Fruit fly (Drosophila melanogaster) whole organism, embryonic: ENCODE measurements around the gene Oseg1.

Experiments used
- Blimp-1 ChIP-seq: fragments of 200-800 bp; sonication (Bioruptor generic); optimal IDR thresholded peaks from 3 replicates; lab custom pipeline; 2018; ENCODE audit warnings: missing biosample characterization, missing genetic modification characterization, mild to moderate bottlenecking, moderate library complexity, missing genetic modification reagents
- CG10147 ChIP-seq: fragments of 200-800 bp; sonication (Bioruptor generic); optimal IDR thresholded peaks from 2 replicates; lab custom pipeline; 2019; ENCODE audit warnings: missing biosample characterization, mild to moderate bottlenecking, missing genetic modification characterization, moderate library complexity
- CG10431 ChIP-seq: fragments of 200-800 bp; sonication (Bioruptor generic); optimal IDR thresholded peaks from 3 replicates; lab custom pipeline; 2018; ENCODE audit warnings: missing biosample characterization, mild to moderate bottlenecking, missing genetic modification characterization
- CG10462 ChIP-seq: fragments of 200-800 bp; sonication (Bioruptor generic); optimal IDR thresholded peaks from 2 replicates; lab custom pipeline; 2016; ENCODE audit warnings: missing biosample characterization, missing genetic modification characterization
- CG11247 ChIP-seq: fragments of 200-800 bp; sonication (Bioruptor generic); IDR thresholded peaks from 2 replicates; pipeline ENCODE4 v1.3.6; 2022; ENCODE audit warnings: missing biosample characterization, missing genetic modification characterization
- CG12071 ChIP-seq: fragments of 200-800 bp; sonication (Bioruptor generic); optimal IDR thresholded peaks from 3 replicates; lab custom pipeline; 2018; ENCODE audit warnings: missing biosample characterization, mild to moderate bottlenecking, missing genetic modification characterization
- CG12744 ChIP-seq: fragments of 200-800 bp; sonication (Bioruptor generic); optimal IDR thresholded peaks from 2 replicates; lab custom pipeline; 2016; ENCODE audit warnings: missing biosample characterization, missing genetic modification characterization
- CG14710 ChIP-seq: fragments of 200-800 bp; sonication (Bioruptor generic); optimal IDR thresholded peaks from 3 replicates; lab custom pipeline; 2019; ENCODE audit warnings: missing biosample characterization, mild to moderate bottlenecking, missing genetic modification characterization, moderate library complexity
- CG1603 ChIP-seq: fragments of 200-800 bp; sonication (Bioruptor generic); optimal IDR thresholded peaks from 2 replicates; lab custom pipeline; 2019; ENCODE audit warnings: missing biosample characterization, mild to moderate bottlenecking, missing genetic modification characterization, moderate library complexity
- CG17359 ChIP-seq: fragments of 200-800 bp; sonication (Bioruptor generic); optimal IDR thresholded peaks from 3 replicates; lab custom pipeline; 2018; ENCODE audit warnings: missing biosample characterization, mild to moderate bottlenecking, missing genetic modification characterization, moderate library complexity
- CG2712 ChIP-seq: fragments of 200-800 bp; optimal IDR thresholded peaks from 3 replicates; lab custom pipeline; 2019; ENCODE audit warnings: missing biosample characterization, mild to moderate bottlenecking, missing genetic modification characterization, moderate library complexity
- CG2875 ChIP-seq: fragments of 200-800 bp; sonication (Bioruptor generic); optimal IDR thresholded peaks from 2 replicates; lab custom pipeline; 2017; ENCODE audit warnings: missing biosample characterization, mild to moderate bottlenecking, missing genetic modification characterization, missing genetic modification reagents
- CG3065 ChIP-seq: fragments of 200-800 bp; sonication (Bioruptor generic); optimal IDR thresholded peaks from 2 replicates; lab custom pipeline; 2016; ENCODE audit warnings: missing biosample characterization, missing genetic modification characterization
- CG3407 ChIP-seq: fragments of 200-800 bp; sonication (Bioruptor generic); optimal IDR thresholded peaks from 2 replicates; lab custom pipeline; 2018; ENCODE audit warnings: missing biosample characterization, mild to moderate bottlenecking, missing genetic modification characterization
- CG34422 ChIP-seq: fragments of 200-800 bp; sonication (Bioruptor generic); IDR thresholded peaks from 3 replicates; pipeline ENCODE4 v1.3.6; 2022; ENCODE audit warnings: missing biosample characterization, missing genetic modification characterization
- CG5180 ChIP-seq: fragments of 200-800 bp; sonication (Bioruptor generic); optimal IDR thresholded peaks from 3 replicates; lab custom pipeline; 2017; ENCODE audit warnings: missing biosample characterization, missing genetic modification characterization, mild to moderate bottlenecking, moderate library complexity, missing genetic modification reagents
- CG6175 ChIP-seq: fragments of 200-800 bp; sonication (Bioruptor generic); IDR thresholded peaks from 3 replicates; pipeline ENCODE4 v1.3.6; 2022; ENCODE audit warnings: missing biosample characterization, missing genetic modification characterization
- CG6254 ChIP-seq: fragments of 200-800 bp; sonication (Bioruptor generic); optimal IDR thresholded peaks from 3 replicates; lab custom pipeline; 2017; ENCODE audit warnings: mild to moderate bottlenecking, missing biosample characterization, missing genetic modification reagents, missing genetic modification characterization
- D19B ChIP-seq: fragments of 200-800 bp; sonication (Bioruptor generic); optimal IDR thresholded peaks from 2 replicates; lab custom pipeline; 2017; ENCODE audit warnings: missing biosample characterization, mild to moderate bottlenecking, missing genetic modification characterization
- Drgx ChIP-seq: fragments of 200-800 bp; sonication (Bioruptor generic); IDR thresholded peaks from 2 replicates; pipeline ENCODE4 v1.3.6; 2022; ENCODE audit warnings: missing biosample characterization, missing genetic modification characterization
- Elba2 ChIP-seq: fragments of 200-800 bp; sonication (Bioruptor generic); optimal IDR thresholded peaks from 3 replicates; lab custom pipeline; 2016; ENCODE audit warnings: missing biosample characterization, missing genetic modification characterization
- Lhr ChIP-seq: fragments of 200-800 bp; sonication (Bioruptor generic); optimal IDR thresholded peaks from 3 replicates; lab custom pipeline; 2017; ENCODE audit warnings: mild to moderate bottlenecking, missing biosample characterization, missing genetic modification reagents, missing genetic modification characterization
- MTF-1 ChIP-seq: fragments of 200-800 bp; sonication (Bioruptor generic); optimal IDR thresholded peaks from 2 replicates; lab custom pipeline; 2018; ENCODE audit warnings: missing biosample characterization, mild to moderate bottlenecking, missing genetic modification characterization, borderline replicate concordance
- Max ChIP-seq: fragments of 200-800 bp; sonication (Bioruptor generic); optimal IDR thresholded peaks from 2 replicates; lab custom pipeline; 2016; ENCODE audit warnings: missing biosample characterization, mild to moderate bottlenecking, missing genetic modification characterization
- Nf-YC ChIP-seq: fragments of 200-800 bp; optimal IDR thresholded peaks from 3 replicates; lab custom pipeline; 2019; ENCODE audit warnings: missing biosample characterization, mild to moderate bottlenecking, missing genetic modification characterization, moderate library complexity
- Oli ChIP-seq: fragments of 200-800 bp; sonication (Bioruptor generic); optimal IDR thresholded peaks from 2 replicates; lab custom pipeline; 2018; ENCODE audit warnings: missing biosample characterization, mild to moderate bottlenecking, missing genetic modification characterization, moderate library complexity
- Sox102F ChIP-seq: fragments of 200-800 bp; sonication (Bioruptor generic); optimal IDR thresholded peaks from 2 replicates; lab custom pipeline; 2018; ENCODE audit warnings: missing biosample characterization, mild to moderate bottlenecking, missing genetic modification characterization, moderate library complexity
- Spps ChIP-seq: fragments of 200-800 bp; sonication (Bioruptor generic); optimal IDR thresholded peaks from 2 replicates; lab custom pipeline; 2018; ENCODE audit warnings: missing biosample characterization, mild to moderate bottlenecking, missing genetic modification characterization
- Sry-δ ChIP-seq: fragments of 200-800 bp; sonication (Bioruptor generic); optimal IDR thresholded peaks from 2 replicates; lab custom pipeline; 2016; ENCODE audit warnings: missing biosample characterization, missing genetic modification characterization
- TFAM ChIP-seq: fragments of 200-800 bp; sonication (Bioruptor generic); optimal IDR thresholded peaks from 2 replicates; lab custom pipeline; 2017; ENCODE audit warnings: missing biosample characterization, missing genetic modification characterization, inconsistent platforms
- ash1 ChIP-seq: fragments of 200-800 bp; sonication (Bioruptor generic); optimal IDR thresholded peaks from 2 replicates; lab custom pipeline; 2018; ENCODE audit warnings: missing biosample characterization, mild to moderate bottlenecking, missing genetic modification characterization
- bsh ChIP-seq, 2 experiments: fragments of 200-800 bp; sonication (Bioruptor generic); optimal IDR thresholded peaks; 2 replicates each; lab custom pipeline; 2017 to 2018; ENCODE audit warnings: mild to moderate bottlenecking in 2 of 2, missing biosample characterization in 2 of 2, missing genetic modification characterization in 2 of 2, moderate library complexity in 1 of 2
- da ChIP-seq: fragments of 200-800 bp; sonication (Bioruptor generic); optimal IDR thresholded peaks from 2 replicates; lab custom pipeline; 2016; ENCODE audit warnings: missing biosample characterization, missing genetic modification characterization
- dmrt11E ChIP-seq: fragments of 200-800 bp; sonication (Bioruptor generic); optimal IDR thresholded peaks from 3 replicates; lab custom pipeline; 2018; ENCODE audit warnings: missing biosample characterization, mild to moderate bottlenecking, missing genetic modification characterization, moderate library complexity
- dysf ChIP-seq: fragments of 200-800 bp; sonication (Bioruptor generic); IDR thresholded peaks from 3 replicates; pipeline ENCODE4 v1.3.6; 2022; ENCODE audit warnings: missing biosample characterization, missing genetic modification characterization
- esg ChIP-seq: fragments of 200-800 bp; sonication (Bioruptor generic); conservative IDR thresholded peaks from 2 replicates; pipeline ENCODE4 v1.3.6; 2022; ENCODE audit warnings: missing biosample characterization, missing genetic modification characterization
- gem ChIP-seq: fragments of 200-800 bp; sonication (Bioruptor generic); optimal IDR thresholded peaks from 2 replicates; lab custom pipeline; 2019; ENCODE audit warnings: missing biosample characterization, mild to moderate bottlenecking, missing genetic modification characterization, moderate library complexity
- her ChIP-seq: fragments of 200-800 bp; sonication (Bioruptor generic); optimal IDR thresholded peaks from 2 replicates; lab custom pipeline; 2016; ENCODE audit warnings: missing biosample characterization, missing genetic modification characterization
- hth ChIP-seq: fragments of >200 bp; optimal IDR thresholded peaks from 2 replicates; lab custom pipeline; 2017; ENCODE audit warnings: inconsistent platforms
- nerfin-2 ChIP-seq: fragments of 200-800 bp; sonication (Bioruptor generic); IDR thresholded peaks from 2 replicates; pipeline ENCODE4 v1.3.6; 2022; ENCODE audit warnings: missing biosample characterization, missing genetic modification characterization; ENCODE audit not compliant: partially characterized antibody
- prd ChIP-seq, 3 experiments: fragments of >200 bp in 2 of 3; fragments of 200-800 bp in 1 of 3; sonication (Bioruptor generic) in 1 of 3; optimal IDR thresholded peaks in 2 of 3; IDR thresholded peaks in 1 of 3; 2 replicates in 2 of 3; 3 replicates in 1 of 3; pipeline versions ENCODE4 v1.3.6 to Lab custom; 2017 to 2022; ENCODE audit warnings: missing biosample characterization in 1 of 3, missing genetic modification characterization in 1 of 3
- sens ChIP-seq: fragments of 200-800 bp; sonication (Bioruptor generic); peaks from one replicate; lab custom pipeline; 2016; ENCODE audit warnings: missing biosample characterization, missing genetic modification characterization
- sima ChIP-seq: fragments of 200-800 bp; sonication (Bioruptor generic); optimal IDR thresholded peaks from 2 replicates; lab custom pipeline; 2016; ENCODE audit warnings: missing biosample characterization, missing genetic modification characterization
- tio ChIP-seq: fragments of 200-800 bp; sonication (Bioruptor generic); optimal IDR thresholded peaks from 2 replicates; lab custom pipeline; 2017; ENCODE audit warnings: missing biosample characterization, missing genetic modification characterization, inconsistent platforms
- tll ChIP-seq, 2 experiments: fragments of 200-800 bp in 1 of 2; fragments of >200 bp in 1 of 2; sonication (Bioruptor generic) in 1 of 2; optimal IDR thresholded peaks; 2 replicates each; lab custom pipeline; 2017 to 2019; ENCODE audit warnings: missing biosample characterization in 2 of 2, missing genetic modification characterization in 2 of 2, mild to moderate bottlenecking in 1 of 2, moderate library complexity in 1 of 2
- wek ChIP-seq: fragments of 200-800 bp; sonication (Bioruptor generic); optimal IDR thresholded peaks from 3 replicates; lab custom pipeline; 2018; ENCODE audit warnings: missing biosample characterization, mild to moderate bottlenecking, missing genetic modification characterization, moderate library complexity
- zfh1 ChIP-seq: fragments of 200-800 bp; sonication (Bioruptor generic); IDR thresholded peaks from 3 replicates; pipeline ENCODE4 v1.3.6; 2022; ENCODE audit warnings: missing biosample characterization, missing genetic modification characterization

The Oseg1 gene

dm6 chr3L:8385055-8385454, 27.6 kb downstream of the Oseg1 start (continued):
- TF ChIP-seq tio (GFP tag; lab: Kevin White, UChicago) = peak; percentile 10
- no peak for TF ChIP-seq nerfin-2 (GFP tag; lab: Robert Waterston, UW)

DNA sequence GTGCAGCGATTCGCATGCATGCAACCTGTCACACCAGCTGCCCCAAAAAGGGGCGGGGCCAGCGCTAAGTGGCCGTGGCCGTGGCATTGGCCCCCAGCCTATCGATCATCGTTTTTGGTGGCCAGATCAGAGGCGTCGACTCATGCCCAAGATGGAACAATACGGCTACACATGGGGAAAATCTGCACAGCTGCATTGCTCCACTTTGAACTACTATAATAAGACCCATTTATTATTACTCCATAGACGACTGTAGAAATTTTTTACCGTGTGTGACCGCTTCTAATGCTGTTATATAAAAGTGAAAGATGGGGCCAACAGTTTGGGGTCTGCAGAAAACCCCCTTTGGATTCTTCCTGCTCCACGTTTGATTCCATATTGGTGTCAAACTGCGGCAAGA, 28.7 kb downstream of the Oseg1 start:
- TF ChIP-seq Max (GFP tag; lab: Kevin White, UChicago) (no peak), tll (GFP tag; optimal IDR thresholded peaks at IDR 0.05; lab: Kevin White, UChicago) (no peak), CG5180 (no peak), sima (GFP tag; lab: Kevin White, UChicago) (no peak), Sry-δ (no peak), Sox102F (GFP tag; lab: Kevin White, UChicago) (peak; percentile 11), Drgx (GFP tag; lab: Robert Waterston, UW) (0 out of 2 replicates have a peak, but pooled peaks have one; percentile 24), Oli (peak; percentile 3), hth (no peak), CG10147 (GFP tag; lab: Kevin White, UChicago) (no peak), esg (0 out of 2 replicates have a peak, but pooled peaks have one; percentile 5), CG11247 (GFP tag; lab: Robert Waterston, UW) (no peak), CG34422 (GFP tag; lab: Robert Waterston, UW) (no peak), bsh (GFP tag; optimal IDR thresholded peaks at IDR 0.05; lab: Kevin White, UChicago) (peak in 1 of 2 experiments; percentile 26), dysf (GFP tag; lab: Robert Waterston, UW) (0 out of 3 replicates have a peak, but pooled peaks have one; percentile 17), sens (GFP tag; lab: Kevin White, UChicago) (peak; percentile 15)

DNA sequence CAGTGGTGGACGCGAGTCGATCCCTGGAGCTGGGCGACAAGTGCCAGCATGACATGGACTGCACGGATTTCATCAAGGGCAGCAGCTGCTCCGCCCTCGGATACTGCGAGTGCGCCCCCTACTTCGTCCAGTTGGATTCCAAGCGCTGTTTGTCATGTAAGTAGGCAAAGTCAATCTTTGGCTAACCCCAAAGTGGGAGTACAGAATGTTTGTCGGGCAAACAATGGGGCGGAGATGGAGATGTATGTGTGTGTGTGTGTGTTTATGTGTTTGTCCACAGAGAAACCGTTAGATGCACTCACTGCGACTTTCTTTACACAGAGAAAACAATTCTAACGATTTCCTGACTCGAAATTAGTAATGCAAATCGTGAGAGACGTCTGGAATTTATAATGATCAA, 33.5 kb downstream of the Oseg1 start:
- TF ChIP-seq Elba2 (GFP tag; lab: Kevin White, UChicago) = no peak
- peak; percentile 73 for TF ChIP-seq sens (GFP tag; lab: Kevin White, UChicago)
- TF ChIP-seq CG1603 (tag; lab: Kevin White, UChicago) = peak; percentile 63
- TF ChIP-seq wek (GFP tag; lab: Kevin White, UChicago) = peak; percentile 36
- TF ChIP-seq D19B (GFP tag; lab: Kevin White, UChicago) = no peak
- no peak for TF ChIP-seq Nf-YC (tag; lab: Kevin White, UChicago)
- TF ChIP-seq Blimp-1 (GFP tag; lab: Kevin White, UChicago) = peak; percentile 46
- no peak for TF ChIP-seq CG3065 (GFP tag; lab: Kevin White, UChicago)
- TF ChIP-seq da = no peak
- TF ChIP-seq CG2875 (GFP tag; lab: Kevin White, UChicago) = peak; percentile 39
- no peak for TF ChIP-seq CG6175 (GFP tag; lab: Robert Waterston, UW)
- no peak for TF ChIP-seq ash1 (GFP tag; lab: Kevin White, UChicago)
- peak; percentile 2 for TF ChIP-seq gem
- no peak for TF ChIP-seq TFAM
- peak; percentile 1 for TF ChIP-seq Spps
- peak; percentile 6 for TF ChIP-seq Lhr (GFP tag; lab: Kevin White, UChicago)
- TF ChIP-seq CG6254 = peak; percentile 29
- TF ChIP-seq CG2712 (tag; lab: Kevin White, UChicago) = peak; percentile 8
- peak; percentile 46 for TF ChIP-seq CG14710 (tag; lab: Kevin White, UChicago)
- no peak for TF ChIP-seq CG12071 (GFP tag; lab: Kevin White, UChicago)
- TF ChIP-seq CG10431 (GFP tag; lab: Kevin White, UChicago) = peak; percentile 9
- TF ChIP-seq her (GFP tag; lab: Kevin White, UChicago) = no peak
- TF ChIP-seq zfh1 (GFP tag; lab: Robert Waterston, UW) = 0 out of 3 replicates have a peak, but pooled peaks have one; percentile 24
- peak; percentile 4 for TF ChIP-seq CG17359
- no peak for TF ChIP-seq CG10462
- TF ChIP-seq MTF-1 (GFP tag; lab: Kevin White, UChicago) = peak; percentile 34
- TF ChIP-seq CG3407 (GFP tag; lab: Kevin White, UChicago) = peak; percentile 46
- TF ChIP-seq dmrt11E (tag; lab: Kevin White, UChicago) = peak; percentile 38
- TF ChIP-seq bsh (GFP tag; optimal IDR thresholded peaks at IDR 0.05; lab: Kevin White, UChicago) = peak in 1 of 2 experiments; percentile 62
- TF ChIP-seq CG12744 (GFP tag; lab: Kevin White, UChicago) = no peak
- TF ChIP-seq prd (optimal IDR thresholded peaks at IDR 0.05; lab: Kevin White, UChicago) = no peak
- TF ChIP-seq prd (GFP tag; IDR thresholded peaks at IDR 0.05; lab: Robert Waterston, UW) = no peak
